Worm (Caenorhabditis elegans): ENCODE measurements around the gene F55A11.8.

ce11 chrV:11797272-11797855 lies 9.4 kb downstream of the F55A11.8 start:
- TF ChIP-seq nhr-11 (tag; optimal IDR thresholded peaks at IDR 0.05) (no peak), ceh-9 (tag; optimal IDR thresholded peaks at IDR 0.05) (no peak), pha-4 (tag; optimal IDR thresholded peaks at IDR 0.05) (no peak), egl-27 (tag; optimal IDR thresholded peaks at IDR 0.05) (no peak), snpc-4 (tag; optimal IDR thresholded peaks at IDR 0.05) (no peak), elt-1 (tag; optimal IDR thresholded peaks at IDR 0.05) (no peak), ztf-11 (tag; optimal IDR thresholded peaks at IDR 0.05) (no peak)
